Worm (Caenorhabditis elegans) whole organism, L4 larva: ENCODE measurements around the gene dhhc-10.

Experiments
- F10B5.3 ChIP-seq: sonication (generic microtip); optimal IDR thresholded peaks from 2 replicates; lab custom pipeline; 2016; ENCODE audit warnings: mild to moderate bottlenecking, missing genetic modification characterization, missing compliant biosample characterization
- F37D6.2 ChIP-seq: sonication (generic microtip); optimal IDR thresholded peaks from 2 replicates; lab custom pipeline; 2016; ENCODE audit warnings: mild to moderate bottlenecking, missing genetic modification characterization, missing compliant biosample characterization
- F44E2.7 ChIP-seq: fragments of 200-800 bp; sonication (Bioruptor generic); IDR thresholded peaks from 2 replicates; pipeline ENCODE4 v2.1.2; 2022; ENCODE audit warnings: missing genetic modification characterization, missing compliant biosample characterization
- F49E8.2 ChIP-seq: sonication (generic microtip); optimal IDR thresholded peaks from 2 replicates; lab custom pipeline; 2016; ENCODE audit warnings: missing compliant biosample characterization, mild to moderate bottlenecking, missing genetic modification characterization, borderline replicate concordance
- R02D3.7 ChIP-seq: fragments of 150-350 bp; sonication (generic microtip); optimal IDR thresholded peaks from 3 replicates; lab custom pipeline; 2014; ENCODE audit warnings: missing biosample characterization, missing genetic modification characterization
- T26A8.4 ChIP-seq: fragments of 200-800 bp; sonication (Bioruptor generic); IDR thresholded peaks from 2 replicates; pipeline ENCODE4 v1.3.6; 2022; ENCODE audit warnings: missing genetic modification characterization, missing compliant biosample characterization
- Y105C5A.15 ChIP-seq: fragments of 200-800 bp; sonication (Bioruptor generic); IDR thresholded peaks from 2 replicates; pipeline ENCODE4 v1.3.6; 2022; ENCODE audit warnings: missing genetic modification characterization, missing compliant biosample characterization
- Y75B8A.6 ChIP-seq: fragments of 200-800 bp; sonication (Bioruptor generic); IDR thresholded peaks from 2 replicates; pipeline ENCODE4 v1.3.6; 2022; ENCODE audit warnings: missing genetic modification reagents, missing genetic modification characterization, missing compliant biosample characterization
- aha-1 ChIP-seq: fragments of 150-350 bp; peaks from one replicate; lab custom pipeline; 2014; ENCODE audit warnings: missing biosample characterization, missing genetic modification characterization
- ama-1 ChIP-seq: fragments of 150-350 bp; optimal IDR thresholded peaks from 2 replicates; lab custom pipeline; 2014; ENCODE audit warnings: inconsistent platforms, mixed read lengths
- attf-4 ChIP-seq: sonication (generic microtip); optimal IDR thresholded peaks from 3 replicates; lab custom pipeline; 2017; ENCODE audit warnings: missing biosample characterization, missing genetic modification characterization
- ceh-28 ChIP-seq: fragments of 150-350 bp; optimal IDR thresholded peaks from 2 replicates; lab custom pipeline; 2014; ENCODE audit warnings: missing biosample characterization, missing genetic modification reagents, missing genetic modification characterization
- ceh-44 ChIP-seq: fragments of 200-800 bp; sonication (Bioruptor generic); IDR thresholded peaks from 2 replicates; pipeline ENCODE4 v1.3.6; 2022; ENCODE audit warnings: missing genetic modification reagents, missing genetic modification characterization, missing compliant biosample characterization
- ceh-62 ChIP-seq: sonication (generic microtip); optimal IDR thresholded peaks from 2 replicates; lab custom pipeline; 2017; ENCODE audit warnings: missing biosample characterization, missing genetic modification characterization
- ces-1 ChIP-seq: fragments of 150-350 bp; sonication (generic microtip); optimal IDR thresholded peaks from 4 replicates; lab custom pipeline; 2014; ENCODE audit warnings: missing biosample characterization, missing genetic modification reagents, missing genetic modification characterization
- ctbp-1 ChIP-seq: fragments of 200-800 bp; sonication (Bioruptor generic); IDR thresholded peaks from 2 replicates; pipeline ENCODE4 v1.3.6; 2022; ENCODE audit warnings: missing genetic modification reagents, missing genetic modification characterization, missing compliant biosample characterization
- daf-16 ChIP-seq, 3 experiments: sonication (generic microtip); optimal IDR thresholded peaks; 2 replicates each; lab custom pipeline; 2016 to 2017; ENCODE audit warnings: missing genetic modification characterization in 3 of 3, missing genetic modification reagents in 3 of 3, mild to moderate bottlenecking in 2 of 3, missing compliant biosample characterization in 2 of 3, missing biosample characterization in 1 of 3, moderate library complexity in 1 of 3
- daf-19 ChIP-seq: fragments of 200-800 bp; sonication (Bioruptor generic); conservative IDR thresholded peaks from 2 replicates; pipeline ENCODE4 v1.3.6; 2022; ENCODE audit warnings: missing genetic modification characterization, missing compliant biosample characterization
- daf-8 ChIP-seq: fragments of 200-800 bp; sonication (Bioruptor generic); IDR thresholded peaks from 2 replicates; pipeline ENCODE4 v1.3.6; 2022; ENCODE audit warnings: missing genetic modification characterization, missing compliant biosample characterization
- duxl-1 ChIP-seq: sonication (generic microtip); optimal IDR thresholded peaks from 2 replicates; lab custom pipeline; 2016; ENCODE audit warnings: mild to moderate bottlenecking, missing genetic modification characterization, moderate library complexity, missing compliant biosample characterization; ENCODE audit not compliant: poor library complexity
- egl-43 ChIP-seq: fragments of 200-800 bp; sonication (Bioruptor generic); IDR thresholded peaks from 2 replicates; pipeline ENCODE4 v1.3.6; 2022; ENCODE audit warnings: missing genetic modification reagents, missing genetic modification characterization, missing compliant biosample characterization
- fkh-10 ChIP-seq: fragments of 150-350 bp; optimal IDR thresholded peaks from 2 replicates; lab custom pipeline; 2014; ENCODE audit warnings: missing biosample characterization, missing genetic modification reagents, missing genetic modification characterization
- hlh-11 ChIP-seq: fragments of 200-800 bp; sonication (Bioruptor generic); optimal IDR thresholded peaks from 2 replicates; lab custom pipeline; 2018; ENCODE audit warnings: mild to moderate bottlenecking, missing genetic modification characterization, missing compliant biosample characterization
- hlh-30 ChIP-seq: sonication (generic microtip); optimal IDR thresholded peaks from 2 replicates; lab custom pipeline; 2017; ENCODE audit warnings: antibody characterized with exemption, mild to moderate bottlenecking, missing genetic modification characterization, missing compliant biosample characterization; ENCODE audit not compliant: insufficient read depth
- hmg-1.1 ChIP-seq: fragments of 200-800 bp; sonication (Bioruptor generic); IDR thresholded peaks from 2 replicates; pipeline ENCODE4 v1.3.6; 2022; ENCODE audit warnings: missing genetic modification reagents, missing genetic modification characterization, missing compliant biosample characterization
- jun-1 ChIP-seq: fragments of 150-350 bp; optimal IDR thresholded peaks from 2 replicates; lab custom pipeline; 2014; ENCODE audit warnings: missing biosample characterization, missing genetic modification reagents, missing genetic modification characterization
- lim-7 ChIP-seq: fragments of 200-800 bp; sonication (Bioruptor generic); IDR thresholded peaks from 2 replicates; pipeline ENCODE4 v1.3.6; 2022; ENCODE audit warnings: missing genetic modification characterization, missing compliant biosample characterization
- lin-15B ChIP-seq: fragments of 150-350 bp; sonication (generic microtip); optimal IDR thresholded peaks from 3 replicates; lab custom pipeline; 2014; ENCODE audit warnings: missing biosample characterization, missing genetic modification characterization
- lin-29 ChIP-seq: fragments of 200-800 bp; sonication (Bioruptor generic); IDR thresholded peaks from 2 replicates; pipeline ENCODE4 v1.3.6; 2022; ENCODE audit warnings: missing genetic modification reagents, missing genetic modification characterization, missing compliant biosample characterization
- lir-3 ChIP-seq: sonication (generic microtip); optimal IDR thresholded peaks from 2 replicates; lab custom pipeline; 2016; ENCODE audit warnings: mild to moderate bottlenecking, missing genetic modification characterization, missing compliant biosample characterization
- lsy-2 ChIP-seq, 2 experiments: fragments of 150-350 bp in 1 of 2; sonication (generic microtip) in 1 of 2; optimal IDR thresholded peaks; 2 replicates each; lab custom pipeline; 2014 to 2017; ENCODE audit warnings: missing biosample characterization in 2 of 2, missing genetic modification characterization in 2 of 2
- madf-5 ChIP-seq, 2 experiments: fragments of 200-800 bp; sonication (Bioruptor generic); IDR thresholded peaks; 2 replicates each; pipeline ENCODE4 v1.3.6; 2022; ENCODE audit warnings: missing compliant biosample characterization in 2 of 2, missing genetic modification characterization in 2 of 2
- madf-9 ChIP-seq: fragments of 200-800 bp; sonication (Bioruptor generic); conservative IDR thresholded peaks from 2 replicates; pipeline ENCODE4 v1.3.6; 2022; ENCODE audit warnings: missing genetic modification reagents, missing genetic modification characterization, missing compliant biosample characterization
- mdl-1 ChIP-seq, 2 experiments: fragments of 150-350 bp in 1 of 2; sonication (generic microtip) in 1 of 2; optimal IDR thresholded peaks; 2 replicates each; lab custom pipeline; 2014 to 2017; ENCODE audit warnings: missing biosample characterization in 2 of 2, missing genetic modification characterization in 2 of 2
- mdt-29 ChIP-seq: fragments of 200-800 bp; sonication (Bioruptor generic); IDR thresholded peaks from 2 replicates; pipeline ENCODE4 v1.3.6; 2022; ENCODE audit warnings: missing genetic modification reagents, missing genetic modification characterization, missing compliant biosample characterization
- mes-2 ChIP-seq: sonication (generic microtip); optimal IDR thresholded peaks from 2 replicates; lab custom pipeline; 2016; ENCODE audit warnings: missing genotype, mild to moderate bottlenecking, missing genetic modification characterization, missing compliant biosample characterization; ENCODE audit not compliant: poor library complexity, severe bottlenecking
- nhr-111 ChIP-seq: fragments of 200-800 bp; sonication (Bioruptor generic); optimal IDR thresholded peaks from 2 replicates; lab custom pipeline; 2018; ENCODE audit warnings: mild to moderate bottlenecking, missing genetic modification characterization, missing compliant biosample characterization
- nhr-237 ChIP-seq: sonication (generic microtip); optimal IDR thresholded peaks from 2 replicates; lab custom pipeline; 2017; ENCODE audit warnings: missing biosample characterization, missing genetic modification characterization
- nhr-77 ChIP-seq: fragments of 150-350 bp; optimal IDR thresholded peaks from 2 replicates; lab custom pipeline; 2014; ENCODE audit warnings: missing biosample characterization, missing genetic modification characterization
- php-3 ChIP-seq: fragments of 200-800 bp; sonication (Bioruptor generic); IDR thresholded peaks from 2 replicates; pipeline ENCODE4 v1.3.6; 2022; ENCODE audit warnings: missing genetic modification reagents, missing genetic modification characterization, missing compliant biosample characterization
- rbr-2 ChIP-seq: sonication (generic microtip); optimal IDR thresholded peaks from 2 replicates; lab custom pipeline; 2016; ENCODE audit warnings: missing genotype, missing genetic modification characterization, missing compliant biosample characterization
- saeg-2 ChIP-seq: fragments of 200-800 bp; sonication (Bioruptor generic); IDR thresholded peaks from 2 replicates; pipeline ENCODE4 v1.3.6; 2022; ENCODE audit warnings: missing genetic modification reagents, missing genetic modification characterization, missing compliant biosample characterization
- unc-62 ChIP-seq, 3 experiments: fragments of 150-350 bp in 1 of 3; sonication (generic microtip); optimal IDR thresholded peaks in 2 of 3; peaks in 1 of 3; 1 replicate in 1 of 3; 2 replicates in 2 of 3; lab custom pipeline; 2014 to 2017; ENCODE audit warnings: missing biosample characterization in 3 of 3, missing genetic modification characterization in 3 of 3, missing genetic modification reagents in 3 of 3, missing genotype in 1 of 3
- vab-7 ChIP-seq: fragments of 200-800 bp; sonication (Bioruptor generic); IDR thresholded peaks from 2 replicates; pipeline ENCODE4 v1.3.6; 2022; ENCODE audit warnings: missing genetic modification reagents, missing genetic modification characterization, missing compliant biosample characterization
- zfp-3 ChIP-seq: fragments of 200-800 bp; sonication (Bioruptor generic); conservative IDR thresholded peaks from 2 replicates; pipeline ENCODE4 v1.3.6; 2022; ENCODE audit warnings: missing genetic modification reagents, missing genetic modification characterization, missing compliant biosample characterization
- zip-11 ChIP-seq: fragments of 200-800 bp; sonication (Bioruptor generic); IDR thresholded peaks from 2 replicates; pipeline ENCODE4 v1.3.6; 2022; ENCODE audit warnings: missing genetic modification characterization, missing compliant biosample characterization
- zip-2 ChIP-seq: fragments of 150-350 bp; optimal IDR thresholded peaks from 2 replicates; lab custom pipeline; 2014; ENCODE audit warnings: missing biosample characterization, missing genetic modification characterization
- ztf-11 ChIP-seq: fragments of 150-350 bp; optimal IDR thresholded peaks from 2 replicates; lab custom pipeline; 2014; ENCODE audit warnings: missing biosample characterization, missing genetic modification characterization

Gene dhhc-10

ce11 chrX:4720603-4721529 lies 13.9 kb downstream of the dhhc-10 start, which contains the start of gene F55D10.4:
TSS of gene F55D10.4 (minus strand) at chrX:4720653.
- TF ChIP-seq Y75B8A.6 (GFP tag; lab: Robert Waterston, UW) (no peak), T26A8.4 (GFP tag; lab: Robert Waterston, UW) (no peak), F10B5.3 (no peak), lsy-2 (tag; optimal IDR thresholded peaks at IDR 0.05; lab: Kevin White, UChicago) (peak in 1 of 2 experiments; percentile 10), ces-1 (GFP tag; lab: Kevin White, UChicago) (peak; percentile 58), daf-19 (GFP tag; lab: Robert Waterston, UW) (no peak), ctbp-1 (GFP tag; lab: Robert Waterston, UW) (0 out of 2 replicates have a peak, but pooled peaks have one; percentile 40), Y105C5A.15 (GFP tag; lab: Robert Waterston, UW) (no peak), madf-5 (GFP tag; IDR thresholded peaks at IDR 0.05; lab: Robert Waterston, UW) (no peak), php-3 (GFP tag; lab: Robert Waterston, UW) (no peak), hmg-1.1 (GFP tag; lab: Robert Waterston, UW) (0 out of 2 replicates have a peak, but pooled peaks have one; percentile 35), lim-7 (no peak), lin-15B (no peak), aha-1 (tag; lab: Kevin White, UChicago) (peak; percentile 75), mdl-1 (tag; optimal IDR thresholded peaks at IDR 0.05; lab: Kevin White, UChicago) (no peak), ama-1 (lab: Kevin White, UChicago) (no peak), F44E2.7 (no peak), ceh-28 (tag; lab: Kevin White, UChicago) (no peak), fkh-10 (GFP tag; lab: Kevin White, UChicago) (no peak), attf-4 (tag; lab: Kevin White, UChicago) (no peak), hlh-30 (tag; lab: Kevin White, UChicago) (no peak), daf-8 (GFP tag; lab: Robert Waterston, UW) (no peak), duxl-1 (no peak), nhr-237 (tag; lab: Kevin White, UChicago) (no peak), lin-29 (GFP tag; lab: Robert Waterston, UW) (no peak), daf-16 (GFP tag; optimal IDR thresholded peaks at IDR 0.05; lab: Kevin White, UChicago) (no peak), daf-16 (tag; optimal IDR thresholded peaks at IDR 0.05; lab: Kevin White, UChicago) (no peak), nhr-77 (no peak), zip-2 (tag; lab: Kevin White, UChicago) (no peak), ceh-62 (tag; lab: Kevin White, UChicago) (no peak), F37D6.2 (tag; lab: Kevin White, UChicago) (peak; percentile 3), jun-1 (tag; lab: Kevin White, UChicago) (no peak), mdt-29 (GFP tag; lab: Robert Waterston, UW) (no peak), mes-2 (no peak), ceh-44 (no peak), R02D3.7 (tag; lab: Kevin White, UChicago) (no peak), vab-7 (GFP tag; lab: Robert Waterston, UW) (no peak), zip-11 (GFP tag; lab: Robert Waterston, UW) (no peak), nhr-111 (GFP tag; lab: Kevin White, UChicago) (no peak), lir-3 (tag; lab: Kevin White, UChicago) (no peak), ztf-11 (tag; lab: Kevin White, UChicago) (no peak), egl-43 (GFP tag; lab: Robert Waterston, UW) (peak; percentile 70; the same call in 1 of the 2 replicates), saeg-2 (GFP tag; lab: Robert Waterston, UW) (no peak), zfp-3 (GFP tag; lab: Robert Waterston, UW) (no peak), hlh-11 (no peak), unc-62 (GFP tag; optimal IDR thresholded peaks at IDR 0.05 in 1 of 2; lab: Kevin White, UChicago) (peak in 1 of 2 experiments; percentile 12), unc-62 (tag; optimal IDR thresholded peaks at IDR 0.05; lab: Kevin White, UChicago) (no peak), rbr-2 (tag; lab: Kevin White, UChicago) (peak; percentile 28), madf-9 (GFP tag; lab: Robert Waterston, UW) (no peak), F49E8.2 (tag; lab: Kevin White, UChicago) (no peak)
